Fruit fly (Drosophila melanogaster) whole organism, wandering third instar larva: ENCODE data around the gene CG42579.

Source experiments
- Abd-B ChIP-seq: fragments of >200 bp; optimal IDR thresholded peaks from 2 replicates; lab custom pipeline; 2017; ENCODE audit warnings: missing biosample characterization, missing genetic modification characterization
- CG32264 ChIP-seq: fragments of 200-800 bp; sonication (Bioruptor generic); optimal IDR thresholded peaks from 2 replicates; lab custom pipeline; 2016; ENCODE audit warnings: missing biosample characterization, missing genetic modification characterization
- CG9705 ChIP-seq: fragments of 200-800 bp; sonication (Bioruptor generic); optimal IDR thresholded peaks from 2 replicates; lab custom pipeline; 2018; ENCODE audit warnings: missing biosample characterization, mild to moderate bottlenecking, missing genetic modification characterization
- Dfd ChIP-seq: fragments of >200 bp; optimal IDR thresholded peaks from 2 replicates; lab custom pipeline; 2017; ENCODE audit warnings: missing biosample characterization, missing genetic modification characterization
- GATAd ChIP-seq: sonication (Bioruptor generic); optimal IDR thresholded peaks from 2 replicates; lab custom pipeline; 2016; ENCODE audit warnings: missing biosample characterization, missing genetic modification characterization
- HLH106 ChIP-seq: fragments of 200-800 bp; optimal IDR thresholded peaks from 3 replicates; lab custom pipeline; 2019; ENCODE audit warnings: missing biosample characterization, mild to moderate bottlenecking, missing genetic modification characterization, moderate library complexity
- Hnf4 ChIP-seq: fragments of 200-800 bp; sonication (Bioruptor generic); optimal IDR thresholded peaks from 2 replicates; lab custom pipeline; 2016; ENCODE audit warnings: missing biosample characterization, mild to moderate bottlenecking, missing genetic modification characterization
- Hr78 ChIP-seq: fragments of >200 bp; optimal IDR thresholded peaks from 2 replicates; lab custom pipeline; 2017; ENCODE audit warnings: missing biosample characterization, missing genetic modification characterization
- N ChIP-seq: fragments of >200 bp; optimal IDR thresholded peaks from 2 replicates; lab custom pipeline; 2018; ENCODE audit warnings: missing biosample characterization, missing external identifiers, missing genetic modification characterization
- OdsH ChIP-seq: fragments of 200-800 bp; sonication (Bioruptor generic); optimal IDR thresholded peaks from 2 replicates; lab custom pipeline; 2016; ENCODE audit warnings: missing biosample characterization, mild to moderate bottlenecking, missing genetic modification characterization
- Sp1 ChIP-seq: fragments of 200-800 bp; sonication (Bioruptor generic); optimal IDR thresholded peaks from 3 replicates; lab custom pipeline; 2019; ENCODE audit warnings: missing biosample characterization, mild to moderate bottlenecking, missing genetic modification characterization, moderate library complexity
- br ChIP-seq: fragments of 200-800 bp; sonication (Bioruptor generic); optimal IDR thresholded peaks from 2 replicates; lab custom pipeline; 2016; ENCODE audit warnings: missing biosample characterization, missing genetic modification characterization
- brk ChIP-seq: fragments of 200-800 bp; sonication (Bioruptor generic); optimal IDR thresholded peaks from 2 replicates; lab custom pipeline; 2016; ENCODE audit warnings: missing biosample characterization, mild to moderate bottlenecking, missing genetic modification characterization
- dl ChIP-seq, 2 experiments: fragments of 175-275, 200-275 bp in 1 of 2; fragments of 200-275 bp in 1 of 2; sonication (Bioruptor generic); optimal IDR thresholded peaks; lab custom pipeline; 2018; ENCODE audit warnings: mild to moderate bottlenecking in 2 of 2, missing biosample characterization in 2 of 2, missing genetic modification characterization in 2 of 2, moderate library complexity in 2 of 2; ENCODE audit not compliant: partially characterized antibody in 2 of 2, insufficient read depth in 1 of 2
- dmrt93B ChIP-seq: fragments of 200-800 bp; sonication (Bioruptor generic); optimal IDR thresholded peaks from 2 replicates; lab custom pipeline; 2018; ENCODE audit warnings: missing biosample characterization, mild to moderate bottlenecking, missing genetic modification characterization
- ey ChIP-seq: fragments of 200-800 bp; sonication (Bioruptor generic); optimal IDR thresholded peaks from 2 replicates; lab custom pipeline; 2016; ENCODE audit warnings: missing biosample characterization, missing genetic modification characterization
- foxo ChIP-seq, 2 experiments: fragments of 200-800 bp; sonication (Bioruptor generic); optimal IDR thresholded peaks; 2 replicates in 1 of 2; 3 replicates in 1 of 2; lab custom pipeline; 2016 to 2017; ENCODE audit warnings: missing biosample characterization in 2 of 2, missing genetic modification characterization in 2 of 2
- fru ChIP-seq: fragments of 200-800 bp; sonication (Bioruptor generic); optimal IDR thresholded peaks from 3 replicates; lab custom pipeline; 2016; ENCODE audit warnings: missing biosample characterization, mild to moderate bottlenecking, missing genetic modification characterization
- h ChIP-seq: fragments of 200-800 bp; sonication (Bioruptor generic); optimal IDR thresholded peaks from 3 replicates; lab custom pipeline; 2016; ENCODE audit warnings: missing biosample characterization, mild to moderate bottlenecking, missing genetic modification characterization
- jim ChIP-seq: fragments of 175-275, 200-325 bp; sonication (Bioruptor generic); optimal IDR thresholded peaks from 2 replicates; lab custom pipeline; 2016; ENCODE audit warnings: missing biosample characterization, mild to moderate bottlenecking, missing genetic modification characterization
- pan ChIP-seq: fragments of >200 bp; optimal IDR thresholded peaks from 2 replicates; lab custom pipeline; 2017
- psq ChIP-seq: fragments of 200-800 bp; sonication (Bioruptor generic); optimal IDR thresholded peaks from 3 replicates; lab custom pipeline; 2017; ENCODE audit warnings: missing biosample characterization, mild to moderate bottlenecking, missing genetic modification characterization, moderate library complexity
- rgr ChIP-seq: fragments of 200-800 bp; sonication (Bioruptor generic); optimal IDR thresholded peaks from 3 replicates; lab custom pipeline; 2016; ENCODE audit warnings: missing biosample characterization, mild to moderate bottlenecking, missing genetic modification characterization
- sage ChIP-seq: fragments of 200-800 bp; sonication (Bioruptor generic); optimal IDR thresholded peaks from 2 replicates; lab custom pipeline; 2016; ENCODE audit warnings: missing biosample characterization, mild to moderate bottlenecking, missing genetic modification characterization
- tai ChIP-seq: sonication (Bioruptor generic); optimal IDR thresholded peaks from 2 replicates; lab custom pipeline; 2016; ENCODE audit warnings: missing biosample characterization, missing genetic modification characterization
- usp ChIP-seq: fragments of >200 bp; optimal IDR thresholded peaks from 2 replicates; lab custom pipeline; 2017; ENCODE audit warnings: missing biosample characterization, missing genetic modification characterization
- woc ChIP-seq: sonication (Bioruptor generic); optimal IDR thresholded peaks from 2 replicates; lab custom pipeline; 2016; ENCODE audit warnings: missing biosample characterization, mild to moderate bottlenecking, missing genetic modification characterization

The CG42579 gene

DNA sequence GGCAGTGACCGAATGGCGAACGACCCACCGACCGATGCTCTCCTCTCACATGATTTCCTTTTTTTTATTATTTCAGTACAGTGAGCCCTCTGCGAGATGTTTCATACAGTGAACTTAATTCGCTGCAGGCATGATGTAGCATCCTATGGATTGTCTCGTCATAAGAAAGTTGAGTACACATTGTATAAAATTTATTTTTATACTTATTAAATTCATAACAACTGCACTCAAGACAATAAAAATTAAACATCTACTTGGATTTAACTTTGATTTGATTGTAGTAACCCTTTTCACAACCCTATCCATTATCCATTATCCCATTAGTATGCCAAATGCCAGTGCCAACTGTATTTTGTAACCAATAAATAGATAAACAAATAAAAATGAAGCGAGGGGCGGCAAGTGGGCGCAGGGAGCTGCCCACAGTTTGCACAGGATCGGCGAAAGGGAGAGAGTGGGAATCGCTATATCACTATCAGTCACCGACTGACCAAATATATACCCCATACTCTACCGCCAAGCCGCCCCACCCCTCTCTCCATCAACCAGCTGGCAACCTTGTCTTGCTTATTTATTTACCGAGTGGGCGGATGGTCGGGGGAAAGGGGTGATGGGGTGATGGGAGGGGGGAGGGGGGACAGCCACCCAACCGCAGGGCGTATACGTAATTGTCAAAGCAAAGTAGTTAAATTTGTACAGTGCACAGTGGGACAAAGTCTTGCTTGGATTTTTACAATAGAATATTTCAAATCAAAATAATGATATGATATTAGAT lies 44.5 kb upstream of the CG42579 start:
- no peak for TF ChIP-seq fru
- TF ChIP-seq ey (GFP tag; lab: Kevin White, UChicago) = peak; percentile 20
- no peak for TF ChIP-seq GATAd (GFP tag; lab: Kevin White, UChicago)
- no peak for TF ChIP-seq OdsH (GFP tag; lab: Kevin White, UChicago)
- TF ChIP-seq br = peak; percentile 4
- no peak for TF ChIP-seq Sp1 (GFP tag; lab: Kevin White, UChicago)
- TF ChIP-seq foxo (GFP tag; optimal IDR thresholded peaks at IDR 0.05; lab: Kevin White, UChicago) = peak in 1 of 2 experiments; percentile 26
- TF ChIP-seq tai (GFP tag; lab: Kevin White, UChicago) = no peak
- TF ChIP-seq dmrt93B (GFP tag; lab: Kevin White, UChicago) = peak; percentile 0
- no peak for TF ChIP-seq pan (lab: Kevin White, UChicago)
- no peak for TF ChIP-seq Abd-B (GFP tag; lab: Kevin White, UChicago)
- no peak for TF ChIP-seq usp (GFP tag; lab: Kevin White, UChicago)
- peak; percentile 59 for TF ChIP-seq HLH106
- TF ChIP-seq, all 38 proteins: peak for 5

DNA sequence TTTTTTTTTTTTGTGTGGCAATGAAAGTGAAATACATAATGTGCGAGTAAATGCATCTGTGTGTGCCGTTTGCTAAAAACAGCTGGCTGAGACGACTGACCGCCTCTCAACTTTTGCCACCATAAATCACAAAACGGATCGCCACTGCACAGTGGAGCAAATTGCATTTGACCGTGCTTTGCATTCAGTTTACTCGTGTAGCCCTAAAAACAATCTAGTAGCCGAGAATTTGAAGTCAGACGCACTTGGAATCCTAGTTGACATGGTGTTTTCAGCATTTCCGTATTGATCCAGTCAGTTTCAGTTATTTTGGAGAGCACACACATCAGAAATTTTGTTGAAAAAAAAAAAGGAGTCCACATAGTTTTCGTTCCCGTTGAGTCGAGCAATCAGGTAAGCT lies 41.6 kb upstream of the CG42579 start, which contains the start of gene CG15461:
Gene CG15461 (plus strand): TSS at position 301 of the 400 bp plus-strand sequence.
- no peak for TF ChIP-seq brk (GFP tag; lab: Kevin White, UChicago)
- TF ChIP-seq fru = no peak
- no peak for TF ChIP-seq rgr

DNA sequence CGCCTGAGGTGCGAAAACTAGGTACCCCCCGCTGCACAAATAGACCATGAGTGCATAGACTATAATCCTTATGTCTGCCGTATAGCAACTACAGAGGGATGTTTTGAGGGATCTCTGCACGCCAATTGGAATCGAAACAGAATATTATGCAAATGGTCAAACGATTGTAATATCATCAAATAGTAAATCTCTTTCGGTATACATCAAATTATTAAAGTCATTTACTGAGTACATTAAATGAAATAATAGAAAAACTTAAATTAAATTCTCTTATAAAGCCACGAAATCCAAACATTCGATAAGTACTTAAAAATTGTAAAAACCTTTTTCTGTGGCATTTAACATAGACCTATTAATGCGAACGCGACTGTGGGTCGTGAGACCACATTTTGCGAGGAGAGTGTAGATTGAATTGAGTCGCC lies 38.7 kb upstream of the CG42579 start:
- peak; percentile 47 for TF ChIP-seq HLH106
- TF ChIP-seq OdsH (GFP tag; lab: Kevin White, UChicago) = peak; percentile 45
- peak; percentile 43 for TF ChIP-seq ey (GFP tag; lab: Kevin White, UChicago)
- no peak for TF ChIP-seq CG9705
- no peak for TF ChIP-seq CG32264 (GFP tag; lab: Kevin White, UChicago)
- TF ChIP-seq fru = peak; percentile 70
- TF ChIP-seq br = peak; percentile 32
- no peak for TF ChIP-seq usp (GFP tag; lab: Kevin White, UChicago)
- TF ChIP-seq h (GFP tag; lab: Kevin White, UChicago) = peak; percentile 64
- TF ChIP-seq Abd-B (GFP tag; lab: Kevin White, UChicago) = no peak
- TF ChIP-seq Hr78 = no peak
- peak; percentile 54 for TF ChIP-seq woc (GFP tag; lab: Kevin White, UChicago)
- peak; percentile 55 for TF ChIP-seq Sp1 (GFP tag; lab: Kevin White, UChicago)
- TF ChIP-seq Hnf4 (GFP tag; lab: Kevin White, UChicago) = peak; percentile 19
- no peak for TF ChIP-seq jim (GFP tag; lab: Kevin White, UChicago)
- no peak for TF ChIP-seq Dfd
- TF ChIP-seq tai (GFP tag; lab: Kevin White, UChicago) = no peak
- TF ChIP-seq sage (GFP tag; lab: Kevin White, UChicago) = no peak
- TF ChIP-seq dmrt93B (GFP tag; lab: Kevin White, UChicago) = peak; percentile 60
- TF ChIP-seq N = no peak
- TF ChIP-seq rgr = peak; percentile 48
- TF ChIP-seq psq (GFP tag; lab: Kevin White, UChicago) = peak; percentile 33
- TF ChIP-seq dl (GFP tag; optimal IDR thresholded peaks at IDR 0.05; lab: Kevin White, UChicago; ENCODE audit: insufficient read depth in 1 of 2, partially characterized antibody in 2 of 2) = no peak
- TF ChIP-seq foxo (GFP tag; optimal IDR thresholded peaks at IDR 0.05; lab: Kevin White, UChicago) = peak in 1 of 2 experiments; percentile 55

DNA sequence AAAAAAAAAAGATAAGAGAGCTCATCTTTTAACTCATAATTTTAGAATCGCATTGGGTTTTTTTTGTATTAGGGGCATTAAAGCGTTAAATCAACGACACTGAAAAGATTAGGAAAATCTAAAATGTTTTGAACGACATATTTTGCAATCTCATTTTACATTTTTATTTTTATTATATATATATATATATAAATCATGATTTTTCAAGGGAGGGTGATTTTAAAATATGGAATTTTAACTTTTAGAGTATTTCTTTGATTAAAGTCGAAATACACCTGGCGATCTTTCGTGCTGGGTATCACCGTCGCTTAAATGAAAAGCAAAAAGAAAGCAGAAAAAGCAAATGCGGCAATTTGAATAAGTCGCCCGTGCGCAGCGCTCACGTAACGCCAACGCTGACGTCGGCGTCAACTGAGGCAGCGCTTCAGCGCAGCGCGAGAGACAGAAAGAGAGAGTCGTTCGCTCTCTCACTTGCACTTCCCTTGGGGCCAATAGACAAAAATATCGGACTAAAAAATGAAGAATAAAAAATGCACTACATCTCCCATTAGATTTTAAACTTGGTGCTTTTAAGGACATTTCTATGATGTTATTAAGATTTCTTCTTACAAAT lies 37.9 kb upstream of the CG42579 start:
- TF ChIP-seq foxo (GFP tag; optimal IDR thresholded peaks at IDR 0.05; lab: Kevin White, UChicago) (no peak), psq (GFP tag; lab: Kevin White, UChicago) (peak; percentile 51)

DNA sequence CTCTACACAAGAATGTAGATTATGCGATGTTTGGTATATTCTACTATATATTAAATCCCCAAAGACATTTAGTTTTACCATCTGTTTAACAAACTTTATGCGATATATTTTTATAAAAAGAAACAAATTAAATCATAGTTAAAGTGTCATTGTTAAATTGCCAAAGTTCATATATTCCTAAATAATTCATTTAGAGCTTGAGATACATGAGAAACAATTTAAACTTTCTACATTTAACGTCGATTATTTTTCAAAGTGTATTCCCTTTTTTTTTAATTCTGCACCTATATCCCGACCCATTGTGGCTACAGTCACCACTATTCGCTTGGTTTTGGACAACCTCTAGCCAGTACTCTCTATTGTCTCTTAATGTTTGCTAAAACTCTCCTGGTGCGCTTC lies 37.4 kb upstream of the CG42579 start:
- TF ChIP-seq woc (GFP tag; lab: Kevin White, UChicago) = no peak
- no peak for TF ChIP-seq CG9705
- TF ChIP-seq brk (GFP tag; lab: Kevin White, UChicago) = no peak
- no peak for TF ChIP-seq psq (GFP tag; lab: Kevin White, UChicago)
- no peak for TF ChIP-seq dmrt93B (GFP tag; lab: Kevin White, UChicago)
- TF ChIP-seq ey (GFP tag; lab: Kevin White, UChicago) = no peak
- TF ChIP-seq tai (GFP tag; lab: Kevin White, UChicago) = no peak
- no peak for TF ChIP-seq Hnf4 (GFP tag; lab: Kevin White, UChicago)
